Worm (Caenorhabditis elegans) whole organism, midembryonic: ENCODE measurements around the gene C16B8.3.

Source experiments
- cog-1 ChIP-seq: sonication (generic microtip); optimal IDR thresholded peaks from 2 replicates; lab custom pipeline; 2016; ENCODE audit warnings: missing genetic modification characterization, missing compliant biosample characterization
- ref-1 ChIP-seq: fragments of 200-800 bp; sonication (Bioruptor generic); conservative IDR thresholded peaks from 2 replicates; pipeline ENCODE4 v1.3.6; 2022; ENCODE audit warnings: missing genetic modification reagents, missing genetic modification characterization, missing compliant biosample characterization
- ztf-23 ChIP-seq: fragments of 200-800 bp; sonication (Bioruptor generic); IDR thresholded peaks from 2 replicates; pipeline ENCODE4 v1.3.6; 2022; ENCODE audit warnings: missing genetic modification reagents, missing genetic modification characterization, missing compliant biosample characterization

- TF ChIP-seq cog-1 (tag; lab: Kevin White, UChicago), result no peak
- no peak for TF ChIP-seq ztf-23
- no peak for TF ChIP-seq ref-1
Observed at ce11 chrX:3944961-3945587, 23.4 kb downstream of the C16B8.3 start.
